Worm (Caenorhabditis elegans) whole organism, early embryonic: Measurements from ENCODE around the gene mpst-3.

Source experiments
- B0310.2 ChIP-seq: sonication (generic microtip); optimal IDR thresholded peaks from 2 replicates; lab custom pipeline; 2016; ENCODE audit warnings: mild to moderate bottlenecking, missing genetic modification characterization, missing compliant biosample characterization
- ama-1 ChIP-seq: fragments of 150-350 bp; optimal IDR thresholded peaks from 2 replicates; lab custom pipeline; 2014
- hnd-1 ChIP-seq: sonication (generic microtip); optimal IDR thresholded peaks from 2 replicates; lab custom pipeline; 2016; ENCODE audit warnings: missing genetic modification characterization, missing compliant biosample characterization

- TF ChIP-seq hnd-1 (tag; lab: Kevin White, UChicago) (no peak), ama-1 (no peak), B0310.2 (tag; lab: Kevin White, UChicago) (no peak)
Observed at ce11 chrV:14877242-14877819, 18.1 kb upstream of the mpst-3 start.
